Worm (Caenorhabditis elegans) whole organism, L1 larva: ENCODE results near the gene nep-1.
A peak's percentile ranks its signal among the peaks of the same experiment; 100 is the strongest.

Source experiments
- F16B12.6 ChIP-seq: fragments of 150-350 bp; optimal IDR thresholded peaks from 2 replicates; lab custom pipeline; 2014; ENCODE audit warnings: missing biosample characterization, missing genetic modification characterization
- ceh-63 ChIP-seq: fragments of 200-800 bp; sonication (Bioruptor generic); optimal IDR thresholded peaks from 2 replicates; lab custom pipeline; 2018; ENCODE audit warnings: mild to moderate bottlenecking, missing genetic modification characterization, missing compliant biosample characterization
- ceh-8 ChIP-seq: fragments of 200-800 bp; sonication (Bioruptor generic); optimal IDR thresholded peaks from 2 replicates; lab custom pipeline; 2018; ENCODE audit warnings: mild to moderate bottlenecking, missing genetic modification characterization, moderate library complexity, missing compliant biosample characterization
- ceh-82 ChIP-seq, 3 experiments: fragments of 150-350 bp in 1 of 3; sonication (generic microtip) in 2 of 3; optimal IDR thresholded peaks; 2 replicates each; lab custom pipeline; 2014 to 2017; ENCODE audit warnings: missing biosample characterization in 3 of 3, missing genetic modification characterization in 3 of 3
- ceh-88 ChIP-seq: fragments of 200-800 bp; sonication (Bioruptor generic); IDR thresholded peaks from 2 replicates; pipeline ENCODE4 v1.3.6; 2022; ENCODE audit warnings: missing genetic modification characterization, missing compliant biosample characterization
- dpl-1 ChIP-seq, 3 experiments: fragments of 150-350 bp in 2 of 3; sonication (generic microtip) in 1 of 3; optimal IDR thresholded peaks; 2 replicates each; lab custom pipeline; 2014 to 2017; ENCODE audit warnings: missing biosample characterization in 3 of 3, missing genetic modification characterization in 3 of 3, missing genetic modification reagents in 3 of 3
- efl-1 ChIP-seq, 4 experiments: fragments of 150-350 bp; optimal IDR thresholded peaks in 3 of 4; peaks in 1 of 4; 1 replicate in 1 of 4; 2 replicates in 3 of 4; lab custom pipeline; 2014; ENCODE audit warnings: missing biosample characterization in 2 of 4, missing genetic modification characterization in 2 of 4, missing genetic modification reagents in 2 of 4
- efl-3 ChIP-seq: fragments of 200-800 bp; sonication (Bioruptor generic); optimal IDR thresholded peaks from 2 replicates; lab custom pipeline; 2018; ENCODE audit warnings: mild to moderate bottlenecking, missing genetic modification characterization, missing compliant biosample characterization
- elt-2 ChIP-seq: sonication (generic microtip); optimal IDR thresholded peaks from 2 replicates; lab custom pipeline; 2016; ENCODE audit warnings: missing genetic modification characterization, mild to moderate bottlenecking, inconsistent platforms, missing compliant biosample characterization, missing genetic modification reagents
- elt-3 ChIP-seq, 6 experiments: fragments of 150-350 bp in 1 of 6; sonication (generic microtip); optimal IDR thresholded peaks; 2 replicates each; lab custom pipeline; 2017 to 2018; ENCODE audit warnings: missing biosample characterization in 6 of 6, missing genetic modification characterization in 6 of 6, inconsistent platforms in 1 of 6
- fkh-4 ChIP-seq: sonication (generic microtip); optimal IDR thresholded peaks from 2 replicates; lab custom pipeline; 2016; ENCODE audit warnings: missing compliant biosample characterization, missing genetic modification characterization, borderline replicate concordance
- fkh-8 ChIP-seq: sonication (generic microtip); optimal IDR thresholded peaks from 2 replicates; lab custom pipeline; 2016; ENCODE audit warnings: mild to moderate bottlenecking, missing genetic modification characterization, missing compliant biosample characterization
- fos-1 ChIP-seq: fragments of 150-350 bp; optimal IDR thresholded peaks from 2 replicates; lab custom pipeline; 2014; ENCODE audit warnings: missing biosample characterization, missing genetic modification characterization
- grh-1 ChIP-seq: fragments of 200-800 bp; sonication (Bioruptor generic); IDR thresholded peaks from 2 replicates; pipeline ENCODE4 v1.3.6; 2022; ENCODE audit warnings: missing genetic modification reagents, missing genetic modification characterization, missing compliant biosample characterization
- hlh-17 ChIP-seq: fragments of 200-800 bp; sonication (Bioruptor generic); optimal IDR thresholded peaks from 2 replicates; lab custom pipeline; 2018; ENCODE audit warnings: missing genetic modification characterization, mild to moderate bottlenecking, missing compliant biosample characterization, moderate library complexity, borderline replicate concordance
- hlh-4 ChIP-seq: sonication (generic microtip); optimal IDR thresholded peaks from 2 replicates; lab custom pipeline; 2016; ENCODE audit warnings: mild to moderate bottlenecking, missing genetic modification characterization, missing compliant biosample characterization
- lin-13 ChIP-seq: fragments of 150-350 bp; optimal IDR thresholded peaks from 2 replicates; lab custom pipeline; 2014; ENCODE audit warnings: missing biosample characterization, missing genetic modification reagents, missing genetic modification characterization
- lin-14 ChIP-seq: fragments of 200-800 bp; sonication (Bioruptor generic); optimal IDR thresholded peaks from 2 replicates; lab custom pipeline; 2018; ENCODE audit warnings: mild to moderate bottlenecking, missing genetic modification characterization, moderate library complexity, missing compliant biosample characterization
- lin-15B ChIP-seq: fragments of 150-350 bp; sonication (generic microtip); optimal IDR thresholded peaks from 3 replicates; lab custom pipeline; 2014; ENCODE audit warnings: missing biosample characterization, missing genetic modification characterization
- lin-35 ChIP-seq, 2 experiments: fragments of 150-350 bp; optimal IDR thresholded peaks; 2 replicates each; lab custom pipeline; 2014; ENCODE audit warnings: missing biosample characterization in 2 of 2, missing genetic modification characterization in 2 of 2, missing genetic modification reagents in 2 of 2
- lir-3 ChIP-seq: sonication (generic microtip); optimal IDR thresholded peaks from 2 replicates; lab custom pipeline; 2016; ENCODE audit warnings: mild to moderate bottlenecking, missing genetic modification characterization, moderate library complexity, missing compliant biosample characterization; ENCODE audit not compliant: poor library complexity
- lsy-2 ChIP-seq, 2 experiments: fragments of 150-350 bp; optimal IDR thresholded peaks; 2 replicates each; lab custom pipeline; 2014; ENCODE audit warnings: missing biosample characterization in 2 of 2, missing genetic modification characterization in 2 of 2
- mdl-1 ChIP-seq, 2 experiments: fragments of 150-350 bp; optimal IDR thresholded peaks; 2 replicates each; lab custom pipeline; 2014 to 2017; ENCODE audit warnings: missing biosample characterization in 2 of 2, missing genetic modification characterization in 2 of 2, inconsistent platforms in 1 of 2
- nhr-12 ChIP-seq: sonication (generic microtip); optimal IDR thresholded peaks from 2 replicates; lab custom pipeline; 2017; ENCODE audit warnings: missing biosample characterization, missing genetic modification characterization
- nhr-19 ChIP-seq: fragments of 200-800 bp; sonication (Bioruptor generic); conservative IDR thresholded peaks from 2 replicates; pipeline ENCODE4 v1.3.6; 2022; ENCODE audit warnings: missing genetic modification characterization, missing compliant biosample characterization
- nhr-28 ChIP-seq: fragments of 150-350 bp; optimal IDR thresholded peaks from 2 replicates; lab custom pipeline; 2014; ENCODE audit warnings: missing biosample characterization, missing genetic modification characterization
- nhr-76 ChIP-seq: sonication (generic microtip); optimal IDR thresholded peaks from 2 replicates; lab custom pipeline; 2017; ENCODE audit warnings: missing biosample characterization, missing genetic modification characterization
- nhr-77 ChIP-seq: fragments of 150-350 bp; optimal IDR thresholded peaks from 2 replicates; lab custom pipeline; 2014; ENCODE audit warnings: missing biosample characterization, missing genetic modification characterization
- nhr-85 ChIP-seq: sonication (generic microtip); peaks from one replicate; lab custom pipeline; 2016; ENCODE audit warnings: missing genetic modification characterization, inconsistent platforms, missing compliant biosample characterization
- rnt-1 ChIP-seq: sonication (generic microtip); optimal IDR thresholded peaks from 2 replicates; lab custom pipeline; 2016; ENCODE audit warnings: mild to moderate bottlenecking, missing genetic modification characterization, moderate library complexity, missing compliant biosample characterization
- skn-1 ChIP-seq: fragments of 150-350 bp; optimal IDR thresholded peaks from 2 replicates; lab custom pipeline; 2014; ENCODE audit warnings: missing biosample characterization, missing genetic modification characterization
- sox-4 ChIP-seq: sonication (generic microtip); optimal IDR thresholded peaks from 2 replicates; lab custom pipeline; 2016; ENCODE audit warnings: missing genetic modification characterization, missing compliant biosample characterization
- swsn-7 ChIP-seq: sonication (generic microtip); optimal IDR thresholded peaks from 2 replicates; lab custom pipeline; 2016; ENCODE audit warnings: missing genetic modification characterization, missing compliant biosample characterization
- tbx-2 ChIP-seq: sonication (generic microtip); optimal IDR thresholded peaks from 2 replicates; lab custom pipeline; 2016; ENCODE audit warnings: missing genetic modification characterization, missing compliant biosample characterization
- tlp-1 ChIP-seq: fragments of 150-350 bp; optimal IDR thresholded peaks from 2 replicates; lab custom pipeline; 2014; ENCODE audit warnings: missing biosample characterization, missing genetic modification characterization
- unc-86 ChIP-seq: sonication (generic microtip); optimal IDR thresholded peaks from 2 replicates; lab custom pipeline; 2016; ENCODE audit warnings: missing genetic modification characterization, missing compliant biosample characterization
- zip-4 ChIP-seq: fragments of 200-800 bp; sonication (Bioruptor generic); optimal IDR thresholded peaks from 2 replicates; lab custom pipeline; 2018; ENCODE audit warnings: mild to moderate bottlenecking, missing genetic modification characterization, moderate library complexity, missing compliant biosample characterization
- ztf-11 ChIP-seq, 2 experiments: sonication (generic microtip); optimal IDR thresholded peaks; 2 replicates each; lab custom pipeline; 2016 to 2017; ENCODE audit warnings: missing genetic modification characterization in 2 of 2, missing biosample characterization in 1 of 2, missing compliant biosample characterization in 1 of 2

nep-1 gene

ce11 chrII:11652679-11653174 is 4.3 kb downstream of the nep-1 start, which contains the start of the genes rad-23 and rpn-12 (continued):
- TF ChIP-seq efl-1 (optimal IDR thresholded peaks at IDR 0.05; lab: Kevin White, UChicago) (peak; percentile 72 to 75), efl-1 (GFP tag; optimal IDR thresholded peaks at IDR 0.05 in 1 of 2; lab: Kevin White, UChicago) (peak; percentile 65 to 93), nhr-77 (tag; lab: Kevin White, UChicago) (peak; percentile 59), nhr-19 (GFP tag; lab: Robert Waterston, UW) (no peak; the same call in 1 of the 2 replicates)
- TF ChIP-seq, all 84 proteins: peak for 31

- TF ChIP-seq tbx-2 (tag; lab: Kevin White, UChicago) (no peak), lin-35 (GFP tag; optimal IDR thresholded peaks at IDR 0.05; lab: Kevin White, UChicago) (no peak), dpl-1 (GFP tag; optimal IDR thresholded peaks at IDR 0.05; lab: Kevin White, UChicago) (no peak), nhr-12 (tag; lab: Kevin White, UChicago) (no peak), ceh-82 (tag; optimal IDR thresholded peaks at IDR 0.05; lab: Kevin White, UChicago) (no peak), hlh-17 (GFP tag; lab: Kevin White, UChicago) (no peak), efl-3 (no peak), skn-1 (no peak), lin-14 (GFP tag; lab: Kevin White, UChicago) (no peak), nhr-76 (tag; lab: Kevin White, UChicago) (no peak), ztf-11 (tag; optimal IDR thresholded peaks at IDR 0.05; lab: Kevin White, UChicago) (no peak), mdl-1 (tag; optimal IDR thresholded peaks at IDR 0.05; lab: Kevin White, UChicago) (no peak), lsy-2 (tag; optimal IDR thresholded peaks at IDR 0.05; lab: Kevin White, UChicago) (no peak), ceh-88 (GFP tag; lab: Robert Waterston, UW) (no peak), F16B12.6 (tag; lab: Kevin White, UChicago) (no peak), lin-13 (GFP tag; lab: Kevin White, UChicago) (no peak), fos-1 (no peak), lir-3 (tag; lab: Kevin White, UChicago) (no peak)
- TF ChIP-seq, all 84 proteins: peak for 0
These were observed 4.9 kb downstream of the nep-1 start for ce11 chrII:11652125-11652524.

DNA sequence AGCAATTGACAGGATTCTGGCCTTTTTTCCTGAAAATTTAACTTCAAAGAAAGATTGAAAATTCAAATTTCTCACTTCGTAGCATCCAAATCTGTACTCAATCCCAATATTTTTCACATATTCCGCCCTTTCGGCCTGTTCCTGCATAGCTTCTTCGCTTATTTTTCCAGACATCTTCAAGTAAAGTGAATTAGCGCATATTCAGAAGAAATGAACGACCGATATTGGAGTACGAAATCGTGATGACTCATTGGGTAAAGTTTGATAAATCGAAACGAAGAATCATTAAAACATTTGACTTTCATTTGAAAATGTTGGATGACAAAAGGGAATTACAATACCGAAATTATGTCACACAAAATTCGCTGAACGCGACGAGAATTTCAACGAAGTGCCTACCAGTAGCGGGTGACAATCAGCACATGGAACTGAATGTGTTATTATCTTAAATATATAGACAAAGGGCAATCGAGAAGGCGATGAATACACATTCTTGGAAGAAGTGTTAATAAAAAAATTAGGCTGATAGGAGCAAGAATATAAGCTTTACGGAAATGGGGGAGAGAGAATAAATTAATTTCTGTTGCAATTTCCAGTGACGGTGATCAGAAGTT is 5.9 kb downstream of the nep-1 start, which contains the start of gene coa-7:
Gene coa-7 (minus strand): TSS at position 174 of the 614 bp plus-strand sequence.
- TF ChIP-seq nhr-85 (tag; lab: Kevin White, UChicago) (peak; percentile 57), unc-86 (tag; lab: Kevin White, UChicago) (no peak)

- TF ChIP-seq tlp-1 (tag; lab: Kevin White, UChicago) = no peak
- TF ChIP-seq elt-2 (tag; lab: Kevin White, UChicago) = peak; percentile 5
- TF ChIP-seq elt-3 (tag; optimal IDR thresholded peaks at IDR 0.05; lab: Kevin White, UChicago) = no peak
- no peak for TF ChIP-seq fkh-8
- no peak for TF ChIP-seq tbx-2 (tag; lab: Kevin White, UChicago)
- no peak for TF ChIP-seq efl-1 (optimal IDR thresholded peaks at IDR 0.05; lab: Kevin White, UChicago)
- no peak for TF ChIP-seq efl-1 (GFP tag; optimal IDR thresholded peaks at IDR 0.05 in 1 of 2; lab: Kevin White, UChicago)
- TF ChIP-seq swsn-7 (tag; lab: Kevin White, UChicago) = no peak
- TF ChIP-seq ceh-63 (GFP tag; lab: Kevin White, UChicago) = no peak
- no peak for TF ChIP-seq fkh-4 (tag; lab: Kevin White, UChicago)
- TF ChIP-seq ceh-8 (GFP tag; lab: Kevin White, UChicago) = no peak
- TF ChIP-seq lsy-2 (tag; optimal IDR thresholded peaks at IDR 0.05; lab: Kevin White, UChicago) = no peak
- peak in 1 of 2 experiments; percentile 9 for TF ChIP-seq lin-35 (GFP tag; optimal IDR thresholded peaks at IDR 0.05; lab: Kevin White, UChicago)
- no peak for TF ChIP-seq rnt-1 (tag; lab: Kevin White, UChicago)
- no peak for TF ChIP-seq grh-1
- no peak for TF ChIP-seq lin-15B (tag; lab: Kevin White, UChicago)
- no peak for TF ChIP-seq nhr-28 (tag; lab: Kevin White, UChicago)
- no peak for TF ChIP-seq ceh-88 (GFP tag; lab: Robert Waterston, UW)
- TF ChIP-seq hlh-4 (tag; lab: Kevin White, UChicago) = no peak
- peak; percentile 21 for TF ChIP-seq skn-1
- peak; percentile 63 for TF ChIP-seq zip-4 (GFP tag; lab: Kevin White, UChicago)
- no peak for TF ChIP-seq sox-4
- TF ChIP-seq, all 84 proteins: peak for 4
These were observed 7.7 kb downstream of the nep-1 start for ce11 chrII:11649239-11649638.
